Fruit fly (Drosophila melanogaster) whole organism, wandering third instar larva: Measurements from ENCODE around the gene ninaG.

ENCODE experiments used
- Abd-B ChIP-seq: fragments of >200 bp; optimal IDR thresholded peaks from 2 replicates; lab custom pipeline; 2017; ENCODE audit warnings: missing biosample characterization, missing genetic modification characterization
- Dif ChIP-seq: fragments of 200-275, 200-300 bp; sonication (Bioruptor generic); optimal IDR thresholded peaks from 2 replicates; lab custom pipeline; 2018; ENCODE audit warnings: missing biosample characterization, missing genetic modification characterization; ENCODE audit not compliant: partially characterized antibody
- Hr78 ChIP-seq: fragments of >200 bp; optimal IDR thresholded peaks from 2 replicates; lab custom pipeline; 2017; ENCODE audit warnings: missing biosample characterization, missing genetic modification characterization
- Jra ChIP-seq: sonication (Bioruptor generic); optimal IDR thresholded peaks from 2 replicates; lab custom pipeline; 2016; ENCODE audit warnings: missing biosample characterization, missing genetic modification characterization
- OdsH ChIP-seq: fragments of 200-800 bp; sonication (Bioruptor generic); optimal IDR thresholded peaks from 2 replicates; lab custom pipeline; 2016; ENCODE audit warnings: missing biosample characterization, mild to moderate bottlenecking, missing genetic modification characterization
- Sp1 ChIP-seq: fragments of 200-800 bp; sonication (Bioruptor generic); optimal IDR thresholded peaks from 3 replicates; lab custom pipeline; 2019; ENCODE audit warnings: missing biosample characterization, mild to moderate bottlenecking, missing genetic modification characterization, moderate library complexity
- Vsx2 ChIP-seq: fragments of 200-300, 225-300 bp; sonication (Bioruptor generic); optimal IDR thresholded peaks from 2 replicates; lab custom pipeline; 2018; ENCODE audit warnings: missing biosample characterization, missing genetic modification characterization; ENCODE audit not compliant: partially characterized antibody
- h ChIP-seq: fragments of 200-800 bp; sonication (Bioruptor generic); optimal IDR thresholded peaks from 3 replicates; lab custom pipeline; 2016; ENCODE audit warnings: missing biosample characterization, mild to moderate bottlenecking, missing genetic modification characterization
- jim ChIP-seq: fragments of 175-275, 200-325 bp; sonication (Bioruptor generic); optimal IDR thresholded peaks from 2 replicates; lab custom pipeline; 2016; ENCODE audit warnings: missing biosample characterization, mild to moderate bottlenecking, missing genetic modification characterization
- lola ChIP-seq: fragments of >200 bp; optimal IDR thresholded peaks from 2 replicates; lab custom pipeline; 2017; ENCODE audit warnings: missing biosample characterization, missing genetic modification characterization
- sv ChIP-seq: fragments of 200-800 bp; sonication (Bioruptor generic); optimal IDR thresholded peaks from 3 replicates; lab custom pipeline; 2016; ENCODE audit warnings: missing biosample characterization, missing genetic modification characterization

DNA sequence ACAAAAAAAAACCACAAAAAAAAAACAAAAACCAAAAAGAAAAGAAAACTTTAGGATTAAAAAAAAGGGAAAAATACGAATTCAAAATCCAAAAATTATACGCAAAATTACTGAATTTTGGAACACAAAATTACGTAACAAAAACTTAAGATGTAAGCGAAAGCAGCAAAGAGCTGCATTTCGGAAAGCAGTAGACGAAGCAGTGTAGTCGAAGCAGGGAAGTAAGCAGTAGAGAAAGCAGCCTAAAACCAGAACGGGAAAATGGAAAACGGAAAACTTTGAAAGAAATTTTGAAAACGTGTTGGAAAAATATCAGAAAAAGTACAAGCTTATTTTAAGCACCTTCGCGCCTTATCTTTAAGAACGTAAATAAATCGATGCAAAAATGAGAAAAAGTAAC is 18.6 kb downstream of the ninaG start:
- TF ChIP-seq h (no peak), Sp1 (GFP tag; lab: Kevin White, UChicago) (no peak), Abd-B (GFP tag; lab: Kevin White, UChicago) (no peak), Hr78 (no peak), lola (no peak), Dif (GFP tag; lab: Kevin White, UChicago) (no peak), Jra (GFP tag; lab: Kevin White, UChicago) (no peak), Vsx2 (no peak), sv (GFP tag; lab: Kevin White, UChicago) (no peak), OdsH (GFP tag; lab: Kevin White, UChicago) (no peak), jim (no peak)
